Worm (Caenorhabditis elegans) whole organism, L1 larva: ENCODE data around the gene ras-2.

Experiments used
- aha-1 ChIP-seq: fragments of 150-350 bp; optimal IDR thresholded peaks from 2 replicates; lab custom pipeline; 2014; ENCODE audit warnings: missing biosample characterization, missing genetic modification characterization
- fkh-8 ChIP-seq: sonication (generic microtip); optimal IDR thresholded peaks from 2 replicates; lab custom pipeline; 2016; ENCODE audit warnings: mild to moderate bottlenecking, missing genetic modification characterization, missing compliant biosample characterization
- mdl-1 ChIP-seq, 2 experiments: fragments of 150-350 bp; optimal IDR thresholded peaks; 2 replicates each; lab custom pipeline; 2014 to 2017; ENCODE audit warnings: missing biosample characterization in 2 of 2, missing genetic modification characterization in 2 of 2, inconsistent platforms in 1 of 2
- nhr-11 ChIP-seq: fragments of 150-350 bp; optimal IDR thresholded peaks from 2 replicates; lab custom pipeline; 2014; ENCODE audit warnings: missing biosample characterization, missing genetic modification characterization
- nhr-237 ChIP-seq: fragments of 150-350 bp; optimal IDR thresholded peaks from 2 replicates; lab custom pipeline; 2014; ENCODE audit warnings: missing biosample characterization, missing genetic modification characterization
- unc-130 ChIP-seq: fragments of 150-350 bp; optimal IDR thresholded peaks from 2 replicates; lab custom pipeline; 2017; ENCODE audit warnings: missing biosample characterization, missing genetic modification characterization, inconsistent platforms
- unc-62 ChIP-seq: fragments of 150-350 bp; optimal IDR thresholded peaks from 2 replicates; lab custom pipeline; 2014; ENCODE audit warnings: missing biosample characterization, missing genetic modification reagents, missing genetic modification characterization
- unc-98 ChIP-seq: fragments of 200-800 bp; sonication (Bioruptor generic); IDR thresholded peaks from 2 replicates; pipeline ENCODE4 v1.3.6; 2022; ENCODE audit warnings: missing genetic modification characterization, missing compliant biosample characterization
- ztf-11 ChIP-seq, 2 experiments: sonication (generic microtip); optimal IDR thresholded peaks; 2 replicates each; lab custom pipeline; 2016 to 2017; ENCODE audit warnings: missing genetic modification characterization in 2 of 2, missing biosample characterization in 1 of 2, missing compliant biosample characterization in 1 of 2

DNA sequence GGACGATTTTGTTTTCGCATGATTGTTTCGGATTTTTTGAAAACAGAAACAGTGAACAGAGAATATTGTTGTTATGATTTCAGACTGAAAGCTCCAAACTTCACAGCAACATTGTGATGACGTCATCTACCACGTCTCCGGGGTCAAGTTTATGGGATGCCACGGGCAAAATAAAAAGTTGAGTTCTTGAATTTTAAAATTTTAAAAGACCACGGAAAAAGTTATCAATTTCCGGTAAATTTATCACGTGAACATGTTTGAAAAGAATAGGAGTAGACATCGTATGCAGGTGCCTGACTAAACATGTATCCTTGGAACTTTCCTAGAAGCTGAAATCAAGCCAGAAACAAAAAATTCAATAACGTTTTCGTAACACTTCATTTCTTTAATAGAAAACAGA lies 23.6 kb upstream of the ras-2 start, which contains the start of gene B0393.4:
- TF ChIP-seq aha-1 (no peak), ztf-11 (tag; optimal IDR thresholded peaks at IDR 0.05; lab: Kevin White, UChicago) (no peak), unc-130 (no peak), nhr-11 (tag; lab: Kevin White, UChicago) (no peak), fkh-8 (tag; lab: Kevin White, UChicago) (no peak), unc-62 (GFP tag; lab: Kevin White, UChicago) (no peak), mdl-1 (tag; optimal IDR thresholded peaks at IDR 0.05; lab: Kevin White, UChicago) (no peak), unc-98 (GFP tag; lab: Robert Waterston, UW) (no peak), nhr-237 (no peak)
